Fruit fly (Drosophila melanogaster): ENCODE data around the gene CG2186.

The CG2186 gene

dm6 chrX:10865580-10866331 lies 8.3 kb downstream of the CG2186 start:
- no peak for TF ChIP-seq Myc (optimal IDR thresholded peaks at IDR 0.05)
- no peak for TF ChIP-seq psq (optimal IDR thresholded peaks at IDR 0.05)
- no peak for TF ChIP-seq Sin3A (optimal IDR thresholded peaks at IDR 0.05)
- TF ChIP-seq h (optimal IDR thresholded peaks at IDR 0.05): no peak
- no peak for TF ChIP-seq insv (optimal IDR thresholded peaks at IDR 0.05)
- no peak for TF ChIP-seq ttk (optimal IDR thresholded peaks at IDR 0.05)

DNA sequence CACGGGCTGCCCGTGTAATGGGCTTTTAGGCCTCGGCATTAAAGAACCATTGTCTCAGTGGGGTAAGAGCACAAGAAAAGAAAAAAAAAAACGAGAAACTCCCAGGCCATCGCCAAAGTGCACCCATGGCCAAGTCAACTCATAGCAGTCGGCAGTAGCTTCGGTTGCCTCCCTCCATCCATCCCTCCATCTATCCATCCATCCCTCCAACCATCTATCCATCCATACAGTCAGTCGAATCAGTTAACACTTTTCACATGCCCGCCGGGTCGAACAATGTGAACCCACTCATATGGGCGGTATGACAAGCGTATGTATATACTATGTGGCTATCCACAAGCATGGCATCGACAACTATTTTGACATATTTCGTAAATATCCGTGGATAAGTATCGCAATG lies 10.2 kb downstream of the CG2186 start:
- TF ChIP-seq insv (optimal IDR thresholded peaks at IDR 0.05): no peak
- TF ChIP-seq psq (optimal IDR thresholded peaks at IDR 0.05): no peak
- TF ChIP-seq h (optimal IDR thresholded peaks at IDR 0.05): no peak
- TF ChIP-seq Sin3A (optimal IDR thresholded peaks at IDR 0.05): no peak
- TF ChIP-seq ttk (optimal IDR thresholded peaks at IDR 0.05): no peak
- no peak for TF ChIP-seq Myc (optimal IDR thresholded peaks at IDR 0.05)

dm6 chrX:10869045-10869444 lies 11.6 kb downstream of the CG2186 start, which contains the start of gene CG2157:
Gene CG2157 (plus strand): TSS chrX:10869284.
- TF ChIP-seq Myc (optimal IDR thresholded peaks at IDR 0.05): no peak

DNA sequence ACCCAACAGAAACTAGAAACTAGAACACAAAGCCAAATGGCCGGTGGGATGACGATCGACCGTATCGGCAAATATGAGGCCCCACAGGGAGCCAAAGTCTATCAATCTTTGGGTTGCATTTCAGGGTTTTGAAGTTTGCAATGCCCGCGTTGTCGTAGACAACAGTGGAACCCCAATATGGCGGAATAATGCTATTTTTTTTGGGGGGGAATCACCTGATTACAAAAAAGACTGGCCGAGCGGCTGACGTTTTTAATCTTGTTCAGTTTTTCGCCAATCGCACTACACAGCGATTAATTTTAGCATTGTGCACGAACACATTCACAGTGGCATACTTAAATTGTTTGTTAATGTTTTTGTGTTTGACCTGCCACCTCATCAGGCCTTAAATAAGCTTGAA lies 19.0 kb downstream of the CG2186 start:
- TF ChIP-seq h (optimal IDR thresholded peaks at IDR 0.05) (no peak), psq (optimal IDR thresholded peaks at IDR 0.05) (no peak), insv (optimal IDR thresholded peaks at IDR 0.05) (no peak), Sin3A (optimal IDR thresholded peaks at IDR 0.05) (no peak), Myc (optimal IDR thresholded peaks at IDR 0.05) (no peak), ttk (optimal IDR thresholded peaks at IDR 0.05) (no peak)

dm6 chrX:10877087-10877935 lies 19.9 kb downstream of the CG2186 start, which contains the start of gene CG1637:
Gene CG1637 (minus strand): TSS chrX:10877893.
- no peak for TF ChIP-seq ttk (optimal IDR thresholded peaks at IDR 0.05)
- no peak for TF ChIP-seq psq (optimal IDR thresholded peaks at IDR 0.05)
- no peak for TF ChIP-seq insv (optimal IDR thresholded peaks at IDR 0.05)
- TF ChIP-seq h (optimal IDR thresholded peaks at IDR 0.05): no peak
- no peak for TF ChIP-seq Sin3A (optimal IDR thresholded peaks at IDR 0.05)
- no peak for TF ChIP-seq Myc (optimal IDR thresholded peaks at IDR 0.05)

- TF ChIP-seq ttk (optimal IDR thresholded peaks at IDR 0.05) (no peak), Myc (optimal IDR thresholded peaks at IDR 0.05) (no peak), psq (optimal IDR thresholded peaks at IDR 0.05) (no peak), h (optimal IDR thresholded peaks at IDR 0.05) (no peak), insv (optimal IDR thresholded peaks at IDR 0.05) (no peak), Sin3A (optimal IDR thresholded peaks at IDR 0.05) (no peak)
Observed at dm6 chrX:10882786-10883185, 25.3 kb downstream of the CG2186 start.

dm6 chrX:10883740-10884139 lies 26.3 kb downstream of the CG2186 start:
- TF ChIP-seq Sin3A (optimal IDR thresholded peaks at IDR 0.05) (no peak), h (optimal IDR thresholded peaks at IDR 0.05) (no peak), insv (optimal IDR thresholded peaks at IDR 0.05) (no peak), Myc (optimal IDR thresholded peaks at IDR 0.05) (no peak), ttk (optimal IDR thresholded peaks at IDR 0.05) (no peak), psq (optimal IDR thresholded peaks at IDR 0.05) (no peak)

DNA sequence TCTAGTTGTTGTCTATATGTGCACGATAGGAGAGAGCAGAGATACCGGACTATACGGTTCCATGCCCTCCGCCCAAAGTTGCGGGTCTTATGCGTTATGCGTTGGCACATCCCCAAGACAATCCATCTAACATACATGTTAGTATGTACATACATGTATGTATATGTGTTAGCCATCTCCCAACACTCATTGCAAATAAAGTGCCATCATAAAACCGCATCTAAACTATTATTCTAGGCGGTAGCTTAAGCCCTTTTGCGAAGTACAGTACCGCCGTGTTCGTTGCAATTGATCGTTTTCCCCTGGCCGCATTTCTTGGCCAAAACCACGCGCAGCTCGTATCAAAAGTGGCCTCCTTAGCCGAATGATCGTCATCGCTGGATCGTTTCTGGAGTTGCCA lies 29.0 kb downstream of the CG2186 start:
- no peak for TF ChIP-seq Sin3A (optimal IDR thresholded peaks at IDR 0.05)
- no peak for TF ChIP-seq insv (optimal IDR thresholded peaks at IDR 0.05)
- no peak for TF ChIP-seq ttk (optimal IDR thresholded peaks at IDR 0.05)
- no peak for TF ChIP-seq h (optimal IDR thresholded peaks at IDR 0.05)
- TF ChIP-seq Myc (optimal IDR thresholded peaks at IDR 0.05): no peak

- TF ChIP-seq h (optimal IDR thresholded peaks at IDR 0.05) (no peak), Myc (optimal IDR thresholded peaks at IDR 0.05) (no peak), ttk (optimal IDR thresholded peaks at IDR 0.05) (no peak), Sin3A (optimal IDR thresholded peaks at IDR 0.05) (no peak), insv (optimal IDR thresholded peaks at IDR 0.05) (no peak), psq (optimal IDR thresholded peaks at IDR 0.05) (no peak)
Observed at dm6 chrX:10887643-10888042, 30.2 kb downstream of the CG2186 start.

- TF ChIP-seq Myc (optimal IDR thresholded peaks at IDR 0.05) (no peak), Sin3A (optimal IDR thresholded peaks at IDR 0.05) (no peak), h (optimal IDR thresholded peaks at IDR 0.05) (no peak), psq (optimal IDR thresholded peaks at IDR 0.05) (no peak), insv (optimal IDR thresholded peaks at IDR 0.05) (no peak), ttk (optimal IDR thresholded peaks at IDR 0.05) (no peak)
Observed at dm6 chrX:10889955-10890617, 32.6 kb downstream of the CG2186 start.

dm6 chrX:10891150-10891549 lies 33.7 kb downstream of the CG2186 start, which contains the start of gene Ork1:
Gene Ork1 (minus strand): TSS chrX:10891250.
- TF ChIP-seq h (optimal IDR thresholded peaks at IDR 0.05) (no peak), Sin3A (optimal IDR thresholded peaks at IDR 0.05) (no peak), ttk (optimal IDR thresholded peaks at IDR 0.05) (no peak), insv (optimal IDR thresholded peaks at IDR 0.05) (no peak), psq (optimal IDR thresholded peaks at IDR 0.05) (no peak), Myc (optimal IDR thresholded peaks at IDR 0.05) (no peak)

dm6 chrX:10893208-10893607 lies 35.8 kb downstream of the CG2186 start:
- TF ChIP-seq h (optimal IDR thresholded peaks at IDR 0.05) (no peak), insv (optimal IDR thresholded peaks at IDR 0.05) (no peak), Sin3A (optimal IDR thresholded peaks at IDR 0.05) (no peak), Myc (optimal IDR thresholded peaks at IDR 0.05) (no peak), ttk (optimal IDR thresholded peaks at IDR 0.05) (no peak), psq (optimal IDR thresholded peaks at IDR 0.05) (no peak)
